Worm (Caenorhabditis elegans): ENCODE results near the gene glc-4.

The glc-4 gene

ce11 chrII:7183493-7184272, 8.9 kb upstream of the glc-4 start, which contains the start of gene pdl-1 (continued):
- TF ChIP-seq lsl-1 (GFP tag; optimal IDR thresholded peaks at IDR 0.05) (peak; percentile 60), bed-1 (GFP tag; IDR thresholded peaks at IDR 0.05) (peak; percentile 94), F23B12.7 (tag; optimal IDR thresholded peaks at IDR 0.05; ENCODE audit: insufficient read depth) (peak; percentile 54), F33H1.4 (GFP tag; IDR thresholded peaks at IDR 0.05) (peak; percentile 47; the same call in 1 of the 2 replicates), ama-1 (optimal IDR thresholded peaks at IDR 0.05) (no peak), ama-1 (GFP tag; optimal IDR thresholded peaks at IDR 0.05) (peak; percentile 87 to 93), Y53F4B.3 (GFP tag; IDR thresholded peaks at IDR 0.05) (peak; percentile 68; the same call in 1 of the 2 replicates), hmg-1.2 (GFP tag; IDR thresholded peaks at IDR 0.05) (peak; percentile 78)

ce11 chrII:7182630-7183029, 7.9 kb upstream of the glc-4 start:
- TF ChIP-seq snpc-4 (GFP tag; optimal IDR thresholded peaks at IDR 0.05) (no peak), snpc-4 (tag; optimal IDR thresholded peaks at IDR 0.05) (no peak), nfyb-1 (GFP tag; IDR thresholded peaks at IDR 0.05) (no peak), snpc-1.1 (tag; optimal IDR thresholded peaks at IDR 0.05; ENCODE audit: insufficient read depth) (no peak), tlf-1 (GFP tag; optimal IDR thresholded peaks at IDR 0.05) (no peak)

ce11 chrII:7176108-7176507, 1.4 kb upstream of the glc-4 start:
- no peak for TF ChIP-seq dox-1 (GFP tag; IDR thresholded peaks at IDR 0.05)
- no peak for TF ChIP-seq attf-3 (GFP tag; conservative IDR thresholded peaks at IDR 0.05)
- TF ChIP-seq ceh-27 (GFP tag; optimal IDR thresholded peaks at IDR 0.05): peak; percentile 18
- no peak for TF ChIP-seq Y79H2A.3 (GFP tag; conservative IDR thresholded peaks at IDR 0.05)
- no peak for TF ChIP-seq pbrm-1 (GFP tag; IDR thresholded peaks at IDR 0.05)
- TF ChIP-seq nhr-90 (tag; optimal IDR thresholded peaks at IDR 0.05): no peak

ce11 chrII:7171305-7171998, 3.3 kb downstream of the glc-4 start, which contains the start of gene dyf-13:
Gene dyf-13 (minus strand): TSS chrII:7171355.
- TF ChIP-seq egl-18 (GFP tag; IDR thresholded peaks at IDR 0.05) (0 out of 2 replicates have a peak, but pooled peaks have one; percentile 41), madf-8 (GFP tag; conservative IDR thresholded peaks at IDR 0.05) (no peak), ccch-3 (GFP tag; optimal IDR thresholded peaks at IDR 0.05) (no peak), ztf-25 (GFP tag; IDR thresholded peaks at IDR 0.05) (0 out of 2 replicates have a peak, but pooled peaks have one; percentile 30), snpc-4 (GFP tag; optimal IDR thresholded peaks at IDR 0.05) (peak; percentile 70), snpc-4 (tag; optimal IDR thresholded peaks at IDR 0.05) (peak in 3 of 4 experiments; percentile 82 to 86 (median 84)), tbp1 (GFP tag; optimal IDR thresholded peaks at IDR 0.05) (peak; percentile 29), snpc-3.4 (tag; optimal IDR thresholded peaks at IDR 0.05) (peak; percentile 45), aptf-2 (GFP tag; conservative IDR thresholded peaks at IDR 0.05) (0 out of 2 replicates have a peak, but pooled peaks have one; percentile 60), snpc-1.1 (tag; optimal IDR thresholded peaks at IDR 0.05; ENCODE audit: insufficient read depth) (peak; percentile 86)

ce11 chrII:7168712-7169111, 6.0 kb downstream of the glc-4 start, which contains the start of gene col-36:
Gene col-36 (minus strand): TSS chrII:7168812.
- no peak for TF ChIP-seq mxl-1 (tag; optimal IDR thresholded peaks at IDR 0.05)
- TF ChIP-seq ztf-25 (GFP tag; IDR thresholded peaks at IDR 0.05): no peak

All from whole organism, young adult.